Worm (Caenorhabditis elegans): Measurements from ENCODE around the gene F19B10.2.

- TF ChIP-seq W03F9.2 (tag; optimal IDR thresholded peaks at IDR 0.05) = no peak
- no peak for TF ChIP-seq him-1 (tag; optimal IDR thresholded peaks at IDR 0.05)
Observed at ce11 chrII:3678978-3679377, 3.7 kb downstream of the F19B10.2 start.

All from whole organism, L4/young adult.